Fruit fly (Drosophila melanogaster) whole organism, prepupa: ENCODE measurements around the gene CG13247.

ENCODE experiments used
- CG10631 ChIP-seq: fragments of 200-800 bp; sonication (Bioruptor generic); optimal IDR thresholded peaks from 2 replicates; lab custom pipeline; 2016; ENCODE audit warnings: missing biosample characterization, missing genetic modification characterization
- CG10669 ChIP-seq: fragments of 200-800 bp; sonication (Bioruptor generic); optimal IDR thresholded peaks from 3 replicates; lab custom pipeline; 2018; ENCODE audit warnings: missing biosample characterization, mild to moderate bottlenecking, missing genetic modification characterization, moderate library complexity
- CG11762 ChIP-seq: fragments of 200-800 bp; sonication (Bioruptor generic); optimal IDR thresholded peaks from 3 replicates; lab custom pipeline; 2016; ENCODE audit warnings: missing biosample characterization, missing genetic modification characterization; ENCODE audit not compliant: insufficient read depth
- CG15336 ChIP-seq: fragments of 200-800 bp; sonication (Bioruptor generic); IDR thresholded peaks from 2 replicates; pipeline ENCODE4 v1.3.6; 2022; ENCODE audit warnings: missing biosample characterization, missing genetic modification characterization
- CG1621 ChIP-seq: fragments of 200-800 bp; sonication (Bioruptor generic); optimal IDR thresholded peaks from 3 replicates; lab custom pipeline; 2018; ENCODE audit warnings: missing biosample characterization, mild to moderate bottlenecking, missing genetic modification characterization
- CG16779 ChIP-seq: fragments of 200-800 bp; sonication (Bioruptor generic); optimal IDR thresholded peaks from 3 replicates; lab custom pipeline; 2017; ENCODE audit warnings: missing biosample characterization, mild to moderate bottlenecking, missing genetic modification characterization
- CG31627 ChIP-seq: fragments of 200-800 bp; sonication (Bioruptor generic); optimal IDR thresholded peaks from 3 replicates; lab custom pipeline; 2016; ENCODE audit warnings: missing biosample characterization, missing genetic modification characterization
- CG32006 ChIP-seq: fragments of 200-800 bp; sonication (Bioruptor generic); optimal IDR thresholded peaks from 3 replicates; lab custom pipeline; 2017; ENCODE audit warnings: missing biosample characterization, mild to moderate bottlenecking, missing genetic modification characterization
- CG3919 ChIP-seq: fragments of 200-800 bp; sonication (Bioruptor generic); optimal IDR thresholded peaks from 3 replicates; lab custom pipeline; 2016; ENCODE audit warnings: missing biosample characterization, missing genetic modification characterization
- CG4318 ChIP-seq: fragments of 200-800 bp; sonication (Bioruptor generic); optimal IDR thresholded peaks from 3 replicates; lab custom pipeline; 2017; ENCODE audit warnings: missing biosample characterization, mild to moderate bottlenecking, missing genetic modification characterization
- CG6163 ChIP-seq: fragments of 200-800 bp; sonication (Bioruptor generic); IDR thresholded peaks from 3 replicates; pipeline ENCODE4 v1.3.6; 2022; ENCODE audit warnings: missing biosample characterization, missing genetic modification characterization
- CG6276 ChIP-seq: fragments of 200-800 bp; sonication (Bioruptor generic); optimal IDR thresholded peaks from 2 replicates; lab custom pipeline; 2017; ENCODE audit warnings: missing biosample characterization, mild to moderate bottlenecking, missing genetic modification characterization
- CG6808 ChIP-seq: fragments of 200-800 bp; sonication (Bioruptor generic); optimal IDR thresholded peaks from 3 replicates; lab custom pipeline; 2017; ENCODE audit warnings: missing biosample characterization, missing genetic modification characterization, mild to moderate bottlenecking, moderate library complexity, missing genetic modification reagents
- CG6854 ChIP-seq: fragments of 200-800 bp; sonication (Bioruptor generic); optimal IDR thresholded peaks from 2 replicates; lab custom pipeline; 2017; ENCODE audit warnings: missing biosample characterization, mild to moderate bottlenecking, missing genetic modification characterization
- CG7368 ChIP-seq: fragments of 200-800 bp; sonication (Bioruptor generic); optimal IDR thresholded peaks from 3 replicates; lab custom pipeline; 2016; ENCODE audit warnings: missing biosample characterization, missing genetic modification characterization
- CG8119 ChIP-seq: fragments of 200-800 bp; sonication (Bioruptor generic); IDR thresholded peaks from 3 replicates; pipeline ENCODE4 v1.3.6; 2022; ENCODE audit warnings: missing biosample characterization, missing genetic modification characterization
- CG9139 ChIP-seq: fragments of 200-800 bp; sonication (Bioruptor generic); optimal IDR thresholded peaks from 3 replicates; lab custom pipeline; 2017; ENCODE audit warnings: missing biosample characterization, mild to moderate bottlenecking, missing genetic modification characterization
- Eip78C ChIP-seq: fragments of 200-800 bp; sonication (Bioruptor generic); peaks from one replicate; lab custom pipeline; 2016; ENCODE audit warnings: missing biosample characterization, missing genetic modification characterization
- Eip93F ChIP-seq: fragments of 200-800 bp; sonication (Bioruptor generic); optimal IDR thresholded peaks from 2 replicates; lab custom pipeline; 2016; ENCODE audit warnings: missing biosample characterization, mild to moderate bottlenecking, missing genetic modification characterization
- Ets21C ChIP-seq: fragments of 200-800 bp; sonication (Bioruptor generic); optimal IDR thresholded peaks from 3 replicates; lab custom pipeline; 2016; ENCODE audit warnings: missing biosample characterization, missing genetic modification characterization
- Ets96B ChIP-seq: fragments of 200-800 bp; optimal IDR thresholded peaks from 2 replicates; lab custom pipeline; 2019; ENCODE audit warnings: missing biosample characterization, mild to moderate bottlenecking, missing genetic modification characterization, moderate library complexity
- Gug ChIP-seq: fragments of 200-800 bp; sonication (Bioruptor generic); IDR thresholded peaks from 2 replicates; pipeline ENCODE4 v1.3.6; 2022; ENCODE audit warnings: missing biosample characterization, missing genetic modification characterization
- Hr38 ChIP-seq: sonication (Bioruptor generic); optimal IDR thresholded peaks from 2 replicates; lab custom pipeline; 2016; ENCODE audit warnings: missing biosample characterization, missing genetic modification characterization
- Hr39 ChIP-seq: fragments of 200-800 bp; sonication (Bioruptor generic); optimal IDR thresholded peaks from 2 replicates; lab custom pipeline; 2016; ENCODE audit warnings: missing biosample characterization, missing genetic modification characterization
- Hr4 ChIP-seq: fragments of 200-800 bp; sonication (Bioruptor generic); optimal IDR thresholded peaks from 3 replicates; lab custom pipeline; 2016; ENCODE audit warnings: missing biosample characterization, missing genetic modification characterization
- Lpt ChIP-seq: fragments of 200-800 bp; sonication (Bioruptor generic); optimal IDR thresholded peaks from 3 replicates; lab custom pipeline; 2016; ENCODE audit warnings: missing biosample characterization, missing genetic modification characterization
- Met ChIP-seq: fragments of 200-800 bp; sonication (Bioruptor generic); optimal IDR thresholded peaks from 3 replicates; lab custom pipeline; 2016; ENCODE audit warnings: missing biosample characterization, missing genetic modification characterization
- Smox ChIP-seq: fragments of 200-800 bp; sonication (Bioruptor generic); optimal IDR thresholded peaks from 3 replicates; lab custom pipeline; 2016; ENCODE audit warnings: missing biosample characterization, missing genetic modification characterization
- Sox102F ChIP-seq: fragments of 200-800 bp; sonication (Bioruptor generic); optimal IDR thresholded peaks from 2 replicates; lab custom pipeline; 2016; ENCODE audit warnings: missing biosample characterization, mild to moderate bottlenecking, missing genetic modification characterization
- Sox14 ChIP-seq: fragments of 200-800 bp; sonication (Bioruptor generic); optimal IDR thresholded peaks from 3 replicates; lab custom pipeline; 2016; ENCODE audit warnings: missing biosample characterization, missing genetic modification characterization
- Sox15 ChIP-seq: fragments of 200-800 bp; sonication (Bioruptor generic); optimal IDR thresholded peaks from 3 replicates; lab custom pipeline; 2016; ENCODE audit warnings: missing biosample characterization, missing genetic modification characterization
- cyc ChIP-seq: fragments of 200-800 bp; sonication (Bioruptor generic); optimal IDR thresholded peaks from 3 replicates; lab custom pipeline; 2016; ENCODE audit warnings: missing biosample characterization, missing genetic modification characterization
- dac ChIP-seq: fragments of 200-800 bp; sonication (Bioruptor generic); optimal IDR thresholded peaks from 2 replicates; lab custom pipeline; 2017; ENCODE audit warnings: missing biosample characterization, mild to moderate bottlenecking, missing genetic modification characterization
- dsx ChIP-seq: fragments of 200-800 bp; optimal IDR thresholded peaks from 3 replicates; lab custom pipeline; 2019; ENCODE audit warnings: missing biosample characterization, mild to moderate bottlenecking, missing genetic modification characterization, moderate library complexity; ENCODE audit not compliant: poor library complexity, severe bottlenecking
- eg ChIP-seq: fragments of 200-800 bp; sonication (Bioruptor generic); IDR thresholded peaks from 3 replicates; pipeline ENCODE4 v1.3.6; 2022; ENCODE audit warnings: missing biosample characterization, missing genetic modification characterization
- fd85E ChIP-seq: fragments of 200-800 bp; sonication (Bioruptor generic); optimal IDR thresholded peaks from 3 replicates; lab custom pipeline; 2016; ENCODE audit warnings: missing biosample characterization, missing genetic modification characterization
- fkh ChIP-seq: fragments of 200-800 bp; sonication (Bioruptor generic); optimal IDR thresholded peaks from 3 replicates; lab custom pipeline; 2017; ENCODE audit warnings: missing biosample characterization, mild to moderate bottlenecking, missing genetic modification characterization, moderate library complexity
- lz ChIP-seq: fragments of 200-800 bp; sonication (Bioruptor generic); optimal IDR thresholded peaks from 3 replicates; lab custom pipeline; 2016; ENCODE audit warnings: missing biosample characterization, missing genetic modification characterization
- net ChIP-seq: fragments of 200-800 bp; sonication (Bioruptor generic); optimal IDR thresholded peaks from 3 replicates; lab custom pipeline; 2016; ENCODE audit warnings: missing biosample characterization, missing genetic modification characterization
- spab ChIP-seq: fragments of 200-800 bp; sonication (Bioruptor generic); optimal IDR thresholded peaks from 2 replicates; lab custom pipeline; 2017; ENCODE audit warnings: missing biosample characterization, mild to moderate bottlenecking, missing genetic modification characterization, missing genetic modification reagents
- ss ChIP-seq, 2 experiments: fragments of 200-800 bp; sonication (Bioruptor generic); optimal IDR thresholded peaks; 2 replicates in 1 of 2; 3 replicates in 1 of 2; lab custom pipeline; 2017 to 2018; ENCODE audit warnings: mild to moderate bottlenecking in 2 of 2, missing biosample characterization in 2 of 2, missing genetic modification characterization in 2 of 2, moderate library complexity in 1 of 2
- svp ChIP-seq: fragments of 200-800 bp; sonication (Bioruptor generic); peaks from one replicate; lab custom pipeline; 2016; ENCODE audit warnings: missing biosample characterization, missing genetic modification characterization
- topi ChIP-seq: fragments of 200-800 bp; sonication (Bioruptor generic); optimal IDR thresholded peaks from 3 replicates; lab custom pipeline; 2016; ENCODE audit warnings: missing biosample characterization, missing genetic modification characterization
- vri ChIP-seq: fragments of 200-800 bp; sonication (Bioruptor generic); optimal IDR thresholded peaks from 3 replicates; lab custom pipeline; 2016; ENCODE audit warnings: missing biosample characterization, mild to moderate bottlenecking, missing genetic modification characterization

The CG13247 gene

DNA sequence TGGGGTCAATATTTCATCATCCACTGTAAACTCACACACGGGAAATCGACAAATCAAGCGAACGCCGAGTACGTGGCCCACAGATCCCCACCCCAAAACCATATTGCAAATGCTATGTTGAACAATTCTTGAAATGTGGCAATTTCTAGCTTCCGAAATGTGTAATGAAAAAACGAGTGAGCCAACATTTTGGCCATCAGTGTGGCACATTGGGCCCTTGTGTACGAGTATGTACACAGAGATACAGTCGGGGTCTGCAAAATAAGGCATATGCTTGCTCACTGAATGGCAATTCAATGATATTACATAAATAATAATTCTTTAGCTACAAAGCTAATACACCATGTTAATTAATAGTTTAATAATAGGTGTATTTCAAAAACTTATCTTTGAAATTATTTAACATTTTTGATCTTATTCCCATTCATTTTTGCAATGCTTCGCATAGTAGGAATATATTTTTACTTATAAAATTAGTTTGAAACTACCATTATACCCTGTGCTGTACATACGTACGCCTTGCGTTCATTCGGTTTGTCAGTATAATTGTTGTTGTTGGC lies 29.5 kb downstream of the CG13247 start (continued):
- TF ChIP-seq CG7368 (GFP tag; lab: Kevin White, UChicago): peak; percentile 83
- peak; percentile 88 for TF ChIP-seq fkh (GFP tag; lab: Kevin White, UChicago)
- TF ChIP-seq CG6163 (GFP tag; lab: Robert Waterston, UW): peak; percentile 84
- peak; percentile 75 for TF ChIP-seq CG6854 (GFP tag; lab: Kevin White, UChicago)
- peak; percentile 87 for TF ChIP-seq eg
- peak; percentile 92 for TF ChIP-seq topi (GFP tag; lab: Kevin White, UChicago)
- TF ChIP-seq vri (GFP tag; lab: Kevin White, UChicago): peak; percentile 88
- TF ChIP-seq CG10631 (GFP tag; lab: Kevin White, UChicago): peak; percentile 91
- peak; percentile 92 for TF ChIP-seq cyc (GFP tag; lab: Kevin White, UChicago)
- TF ChIP-seq CG3919 (GFP tag; lab: Kevin White, UChicago): peak; percentile 93
- TF ChIP-seq Smox (GFP tag; lab: Kevin White, UChicago): peak; percentile 92
- peak; percentile 89 for TF ChIP-seq spab (GFP tag; lab: Kevin White, UChicago)
- peak; percentile 82 for TF ChIP-seq fd85E (GFP tag; lab: Kevin White, UChicago)
- peak; percentile 95 for TF ChIP-seq Sox14 (GFP tag; lab: Kevin White, UChicago)
- TF ChIP-seq Hr39 (GFP tag; lab: Kevin White, UChicago): peak; percentile 91
- peak; percentile 78 for TF ChIP-seq CG9139 (GFP tag; lab: Kevin White, UChicago)
- peak; percentile 92 for TF ChIP-seq Hr4 (GFP tag; lab: Kevin White, UChicago)
- TF ChIP-seq Ets21C (GFP tag; lab: Kevin White, UChicago): peak; percentile 83
- peak; percentile 89 for TF ChIP-seq CG6808 (GFP tag; lab: Kevin White, UChicago)
- peak; percentile 86 for TF ChIP-seq CG11762 (GFP tag; lab: Kevin White, UChicago)
- TF ChIP-seq CG16779: peak; percentile 84
- TF ChIP-seq Met: peak; percentile 92
- TF ChIP-seq Sox15: peak; percentile 86
- TF ChIP-seq Sox102F (GFP tag; lab: Kevin White, UChicago): peak; percentile 90
- peak; percentile 86 for TF ChIP-seq dsx (GFP tag; lab: Kevin White, UChicago)
- peak; percentile 87 for TF ChIP-seq CG4318 (GFP tag; lab: Kevin White, UChicago)
- peak; percentile 85 for TF ChIP-seq Eip93F (GFP tag; lab: Kevin White, UChicago)
- peak; percentile 60 for TF ChIP-seq Hr38 (GFP tag; lab: Kevin White, UChicago)
- peak; percentile 95 for TF ChIP-seq svp (GFP tag; lab: Kevin White, UChicago)
- TF ChIP-seq CG10669: peak; percentile 85

DNA sequence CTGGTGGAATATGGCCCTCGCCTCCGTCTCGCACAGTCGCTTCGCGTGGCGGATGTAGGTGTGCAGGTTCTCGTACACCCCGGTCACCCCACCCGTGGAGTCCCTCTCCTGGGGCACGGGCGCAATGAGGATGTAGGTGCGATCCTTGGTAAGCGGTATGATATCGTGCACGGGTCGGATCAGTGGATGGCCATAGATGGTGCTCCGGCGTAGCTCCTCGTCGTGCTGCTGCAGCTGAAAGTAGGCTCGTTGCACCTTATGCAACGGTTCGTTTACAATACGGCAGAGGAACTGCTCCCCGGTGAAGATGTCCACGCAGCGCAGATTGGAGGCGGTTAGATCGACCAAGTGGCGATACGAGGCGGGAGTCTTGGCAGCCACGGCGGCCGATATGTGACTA lies 30.4 kb downstream of the CG13247 start:
- TF ChIP-seq dac (GFP tag; lab: Kevin White, UChicago): no peak
- TF ChIP-seq Ets96B (tag; lab: Kevin White, UChicago): no peak
- TF ChIP-seq Gug (GFP tag; lab: Robert Waterston, UW): no peak
- no peak for TF ChIP-seq CG32006 (GFP tag; lab: Kevin White, UChicago)
- no peak for TF ChIP-seq CG3919 (GFP tag; lab: Kevin White, UChicago)
- no peak for TF ChIP-seq dsx (GFP tag; lab: Kevin White, UChicago)

DNA sequence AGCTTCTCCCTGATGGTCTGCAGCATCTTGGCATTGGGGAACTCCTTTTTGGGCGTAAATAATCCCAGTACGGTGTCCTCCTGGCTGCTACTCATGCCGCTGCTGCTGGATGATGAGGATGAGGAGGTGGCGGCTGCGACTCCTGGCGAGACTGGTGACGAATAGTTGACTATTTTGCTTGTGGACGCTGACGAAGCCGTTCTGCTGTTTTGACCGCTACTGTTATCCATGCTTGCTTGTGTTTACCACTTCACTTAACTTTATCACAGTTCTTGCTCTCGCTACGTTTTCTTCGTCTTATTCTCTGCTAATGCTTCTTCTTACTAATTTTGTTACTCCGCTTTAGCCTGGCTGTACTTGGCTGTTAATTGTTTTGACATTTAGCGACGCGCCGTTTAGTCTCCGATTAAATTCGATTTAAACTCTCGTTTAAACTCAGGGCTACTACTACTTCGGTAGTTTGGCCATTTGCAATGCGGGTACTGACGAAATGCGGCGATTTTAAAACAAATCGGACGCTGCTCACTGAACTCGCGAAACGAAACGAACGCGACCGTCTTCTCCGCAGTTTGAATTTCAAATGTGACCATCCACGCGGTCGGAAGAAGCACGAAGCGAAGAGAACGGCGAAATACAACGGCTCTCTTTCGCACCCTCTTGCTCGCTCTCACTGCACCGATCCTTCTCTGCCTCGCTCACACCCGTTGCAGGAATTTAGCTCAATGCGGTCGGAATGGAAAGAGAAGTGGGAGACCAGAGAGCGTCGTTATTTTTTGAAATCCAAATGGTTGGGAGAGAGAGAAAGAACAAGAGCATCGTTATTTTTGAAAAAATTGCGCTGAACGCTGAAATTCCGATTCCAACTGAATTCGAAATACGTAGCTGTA lies 31.2 kb downstream of the CG13247 start, which contains the start of gene trbl:
trbl (minus strand) TSS at position 584 of the 887 bp plus-strand sequence.
- TF ChIP-seq topi (GFP tag; lab: Kevin White, UChicago) (no peak), Sox14 (GFP tag; lab: Kevin White, UChicago) (peak; percentile 29), lz (no peak), ss (GFP tag; optimal IDR thresholded peaks at IDR 0.05; lab: Kevin White, UChicago) (peak; percentile 12 to 21), CG15336 (GFP tag; lab: Robert Waterston, UW) (peak; percentile 35; the same call in 1 of the 2 replicates), Eip78C (GFP tag; lab: Kevin White, UChicago) (peak; percentile 48), CG16779 (peak; percentile 33), dsx (GFP tag; lab: Kevin White, UChicago) (peak; percentile 62), CG31627 (GFP tag; lab: Kevin White, UChicago) (no peak), net (peak; percentile 58), CG8119 (GFP tag; lab: Robert Waterston, UW) (peak; percentile 40; the same call in 2 of the 3 replicates), CG6854 (GFP tag; lab: Kevin White, UChicago) (peak; percentile 66), fkh (GFP tag; lab: Kevin White, UChicago) (peak; percentile 27), Lpt (GFP tag; lab: Kevin White, UChicago) (no peak), CG11762 (GFP tag; lab: Kevin White, UChicago) (no peak), CG3919 (GFP tag; lab: Kevin White, UChicago) (peak; percentile 30), eg (peak; percentile 60; the same call in 2 of the 3 replicates), svp (GFP tag; lab: Kevin White, UChicago) (peak; percentile 73), CG6276 (peak; percentile 19), CG1621 (peak; percentile 53)
